Worm (Caenorhabditis elegans): ENCODE results near the gene srsx-28.

The srsx-28 gene

ce11 chrV:10133277-10133676 is 19.1 kb upstream of the srsx-28 start:
- no peak for TF ChIP-seq hnd-1 (tag; optimal IDR thresholded peaks at IDR 0.05)
- no peak for TF ChIP-seq scrt-1 (GFP tag; IDR thresholded peaks at IDR 0.05)
- no peak for TF ChIP-seq tbx-11 (GFP tag; IDR thresholded peaks at IDR 0.05)
- TF ChIP-seq ceh-13 (GFP tag; optimal IDR thresholded peaks at IDR 0.05): no peak
- TF ChIP-seq ceh-36 (tag; optimal IDR thresholded peaks at IDR 0.05): no peak
- TF ChIP-seq sea-1 (GFP tag; conservative IDR thresholded peaks at IDR 0.05): no peak
- no peak for TF ChIP-seq hmbx-1 (tag; optimal IDR thresholded peaks at IDR 0.05)
- TF ChIP-seq F13C5.2 (tag; optimal IDR thresholded peaks at IDR 0.05): no peak
- TF ChIP-seq tra-4 (tag; optimal IDR thresholded peaks at IDR 0.05): no peak
- no peak for TF ChIP-seq pes-1 (GFP tag; IDR thresholded peaks at IDR 0.05)

- no peak for TF ChIP-seq tbx-11 (GFP tag; IDR thresholded peaks at IDR 0.05)
- no peak for TF ChIP-seq B0310.2 (tag; optimal IDR thresholded peaks at IDR 0.05)
- TF ChIP-seq scrt-1 (GFP tag; IDR thresholded peaks at IDR 0.05): no peak
- no peak for TF ChIP-seq tra-4 (tag; optimal IDR thresholded peaks at IDR 0.05)
- no peak for TF ChIP-seq hmg-4 (GFP tag; optimal IDR thresholded peaks at IDR 0.05)
- no peak for TF ChIP-seq ceh-13 (GFP tag; optimal IDR thresholded peaks at IDR 0.05)
- TF ChIP-seq sea-1 (GFP tag; conservative IDR thresholded peaks at IDR 0.05): no peak
- no peak for TF ChIP-seq ama-1 (optimal IDR thresholded peaks at IDR 0.05)
- TF ChIP-seq flt-1 (GFP tag; IDR thresholded peaks at IDR 0.05): no peak
- TF ChIP-seq tbx-37 (GFP tag; conservative IDR thresholded peaks at IDR 0.05): no peak
- no peak for TF ChIP-seq pes-1 (GFP tag; IDR thresholded peaks at IDR 0.05)
- TF ChIP-seq aly-1 (tag; optimal IDR thresholded peaks at IDR 0.05): no peak
- no peak for TF ChIP-seq hnd-1 (tag; optimal IDR thresholded peaks at IDR 0.05)
- no peak for TF ChIP-seq hmbx-1 (tag; optimal IDR thresholded peaks at IDR 0.05)
- no peak for TF ChIP-seq ceh-36 (tag; optimal IDR thresholded peaks at IDR 0.05)
- TF ChIP-seq F13C5.2 (tag; optimal IDR thresholded peaks at IDR 0.05): no peak
- no peak for TF ChIP-seq ets-7 (tag; optimal IDR thresholded peaks at IDR 0.05)
Observed at ce11 chrV:10134077-10134693, 18.2 kb upstream of the srsx-28 start, which contains the start of the genes C08B6.18, wdr-20 and C08B6.8. TSS of gene C08B6.18 (minus strand) at chrV:10134127. TSS of gene wdr-20 (minus strand) at chrV:10134158. TSS of gene C08B6.8 (plus strand) at chrV:10134643.

ce11 chrV:10145653-10146052 is 6.7 kb upstream of the srsx-28 start, which contains the start of gene C51E3.9:
TSS of gene C51E3.9 (plus strand) at chrV:10145953.
- TF ChIP-seq ceh-13 (GFP tag; optimal IDR thresholded peaks at IDR 0.05): no peak
- no peak for TF ChIP-seq aly-1 (tag; optimal IDR thresholded peaks at IDR 0.05)
- no peak for TF ChIP-seq tbx-37 (GFP tag; conservative IDR thresholded peaks at IDR 0.05)
- TF ChIP-seq ama-1 (optimal IDR thresholded peaks at IDR 0.05): no peak
- TF ChIP-seq ets-7 (tag; optimal IDR thresholded peaks at IDR 0.05): no peak
- TF ChIP-seq B0310.2 (tag; optimal IDR thresholded peaks at IDR 0.05): no peak
- TF ChIP-seq pes-1 (GFP tag; IDR thresholded peaks at IDR 0.05): no peak
- no peak for TF ChIP-seq ceh-36 (tag; optimal IDR thresholded peaks at IDR 0.05)

- no peak for TF ChIP-seq tra-4 (tag; optimal IDR thresholded peaks at IDR 0.05)
- no peak for TF ChIP-seq ceh-36 (tag; optimal IDR thresholded peaks at IDR 0.05)
- TF ChIP-seq scrt-1 (GFP tag; IDR thresholded peaks at IDR 0.05): no peak
- no peak for TF ChIP-seq F13C5.2 (tag; optimal IDR thresholded peaks at IDR 0.05)
- TF ChIP-seq tbx-37 (GFP tag; conservative IDR thresholded peaks at IDR 0.05): no peak
- TF ChIP-seq hmg-4 (GFP tag; optimal IDR thresholded peaks at IDR 0.05): no peak
- no peak for TF ChIP-seq ceh-13 (GFP tag; optimal IDR thresholded peaks at IDR 0.05)
- no peak for TF ChIP-seq ama-1 (optimal IDR thresholded peaks at IDR 0.05)
- TF ChIP-seq aly-1 (tag; optimal IDR thresholded peaks at IDR 0.05): no peak
- TF ChIP-seq B0310.2 (tag; optimal IDR thresholded peaks at IDR 0.05): no peak
- TF ChIP-seq pes-1 (GFP tag; IDR thresholded peaks at IDR 0.05): no peak
- TF ChIP-seq tbx-11 (GFP tag; IDR thresholded peaks at IDR 0.05): no peak
- no peak for TF ChIP-seq hmbx-1 (tag; optimal IDR thresholded peaks at IDR 0.05)
- no peak for TF ChIP-seq flt-1 (GFP tag; IDR thresholded peaks at IDR 0.05)
- TF ChIP-seq ets-7 (tag; optimal IDR thresholded peaks at IDR 0.05): no peak
Observed at ce11 chrV:10146787-10147186, 5.6 kb upstream of the srsx-28 start.

ce11 chrV:10148352-10148751 is 4.0 kb upstream of the srsx-28 start, which contains the start of gene srsx-26:
TSS of gene srsx-26 (plus strand) at chrV:10148652.
- TF ChIP-seq hnd-1 (tag; optimal IDR thresholded peaks at IDR 0.05) (no peak), F13C5.2 (tag; optimal IDR thresholded peaks at IDR 0.05) (no peak), sea-1 (GFP tag; conservative IDR thresholded peaks at IDR 0.05) (no peak), ceh-36 (tag; optimal IDR thresholded peaks at IDR 0.05) (no peak), B0310.2 (tag; optimal IDR thresholded peaks at IDR 0.05) (no peak), hmbx-1 (tag; optimal IDR thresholded peaks at IDR 0.05) (no peak), tbx-11 (GFP tag; IDR thresholded peaks at IDR 0.05) (no peak), ets-7 (tag; optimal IDR thresholded peaks at IDR 0.05) (no peak), aly-1 (tag; optimal IDR thresholded peaks at IDR 0.05) (no peak), hmg-4 (GFP tag; optimal IDR thresholded peaks at IDR 0.05) (no peak), flt-1 (GFP tag; IDR thresholded peaks at IDR 0.05) (no peak), pes-1 (GFP tag; IDR thresholded peaks at IDR 0.05) (no peak), tra-4 (tag; optimal IDR thresholded peaks at IDR 0.05) (no peak), tbx-37 (GFP tag; conservative IDR thresholded peaks at IDR 0.05) (no peak), scrt-1 (GFP tag; IDR thresholded peaks at IDR 0.05) (no peak), ceh-13 (GFP tag; optimal IDR thresholded peaks at IDR 0.05) (no peak)

- TF ChIP-seq B0310.2 (tag; optimal IDR thresholded peaks at IDR 0.05): no peak
Observed at ce11 chrV:10149728-10150127, 2.6 kb upstream of the srsx-28 start, which contains the start of gene srsx-27. TSS of gene srsx-27 (plus strand) at chrV:10150028.

- TF ChIP-seq aly-1 (tag; optimal IDR thresholded peaks at IDR 0.05) (no peak), hnd-1 (tag; optimal IDR thresholded peaks at IDR 0.05) (no peak), pes-1 (GFP tag; IDR thresholded peaks at IDR 0.05) (no peak), hmbx-1 (tag; optimal IDR thresholded peaks at IDR 0.05) (no peak), sea-1 (GFP tag; conservative IDR thresholded peaks at IDR 0.05) (no peak), tbx-11 (GFP tag; IDR thresholded peaks at IDR 0.05) (no peak), scrt-1 (GFP tag; IDR thresholded peaks at IDR 0.05) (no peak), tra-4 (tag; optimal IDR thresholded peaks at IDR 0.05) (no peak), ceh-13 (GFP tag; optimal IDR thresholded peaks at IDR 0.05) (no peak), ets-7 (tag; optimal IDR thresholded peaks at IDR 0.05) (no peak), ceh-36 (tag; optimal IDR thresholded peaks at IDR 0.05) (no peak), tbx-37 (GFP tag; conservative IDR thresholded peaks at IDR 0.05) (no peak), flt-1 (GFP tag; IDR thresholded peaks at IDR 0.05) (no peak), B0310.2 (tag; optimal IDR thresholded peaks at IDR 0.05) (no peak)
Observed at ce11 chrV:10153076-10153475, 698 bp downstream of the srsx-28 start.

Data from whole organism, early embryonic.